Worm (Caenorhabditis elegans) whole organism, L2 larva: ENCODE data around the gene B0393.4.

Source experiments
- C34F6.9 ChIP-seq: fragments of 150-350 bp; optimal IDR thresholded peaks from 2 replicates; lab custom pipeline; 2014; ENCODE audit warnings: missing biosample characterization, missing genetic modification characterization
- F13H6.1 ChIP-seq: sonication (generic microtip); optimal IDR thresholded peaks from 2 replicates; lab custom pipeline; 2016; ENCODE audit warnings: missing genetic modification characterization, missing compliant biosample characterization
- R02D3.7 ChIP-seq: fragments of 150-350 bp; optimal IDR thresholded peaks from 2 replicates; lab custom pipeline; 2014; ENCODE audit warnings: missing biosample characterization, missing genetic modification characterization
- Y55F3AM.14 ChIP-seq: fragments of 200-800 bp; sonication (Bioruptor generic); optimal IDR thresholded peaks from 2 replicates; lab custom pipeline; 2018; ENCODE audit warnings: mild to moderate bottlenecking, missing genetic modification characterization, missing compliant biosample characterization
- ZK546.5 ChIP-seq: sonication (generic microtip); optimal IDR thresholded peaks from 2 replicates; lab custom pipeline; 2017; ENCODE audit warnings: missing biosample characterization, missing genetic modification characterization
- aly-2 ChIP-seq: fragments of 150-350 bp; optimal IDR thresholded peaks from 2 replicates; lab custom pipeline; 2014; ENCODE audit warnings: missing biosample characterization, missing genetic modification characterization
- ama-1 ChIP-seq: fragments of 150-350 bp; optimal IDR thresholded peaks from 2 replicates; lab custom pipeline; 2018; ENCODE audit warnings: inconsistent platforms
- blmp-1 ChIP-seq: sonication (generic microtip); optimal IDR thresholded peaks from 2 replicates; lab custom pipeline; 2017; ENCODE audit warnings: missing genetic modification characterization, mild to moderate bottlenecking, missing compliant biosample characterization, antibody characterized with exemption, moderate library complexity; ENCODE audit not compliant: insufficient read depth
- ceh-16 ChIP-seq: fragments of 150-350 bp; optimal IDR thresholded peaks from 2 replicates; lab custom pipeline; 2014; ENCODE audit warnings: missing biosample characterization, missing genetic modification characterization
- ceh-82 ChIP-seq: fragments of 150-350 bp; optimal IDR thresholded peaks from 2 replicates; lab custom pipeline; 2014; ENCODE audit warnings: missing biosample characterization, missing genetic modification characterization
- crh-2 ChIP-seq: sonication (generic microtip); optimal IDR thresholded peaks from 2 replicates; lab custom pipeline; 2017; ENCODE audit warnings: missing biosample characterization, missing genetic modification characterization
- dmd-4 ChIP-seq: sonication (generic microtip); optimal IDR thresholded peaks from 2 replicates; lab custom pipeline; 2017; ENCODE audit warnings: missing biosample characterization, missing genetic modification characterization
- elt-1 ChIP-seq: fragments of 150-350 bp; optimal IDR thresholded peaks from 2 replicates; lab custom pipeline; 2014; ENCODE audit warnings: missing biosample characterization, missing genetic modification characterization
- lin-11 ChIP-seq: fragments of 150-350 bp; sonication (generic microtip); optimal IDR thresholded peaks from 2 replicates; lab custom pipeline; 2014; ENCODE audit warnings: missing biosample characterization, missing genetic modification characterization, inconsistent platforms, mixed read lengths
- lin-13 ChIP-seq: fragments of 150-350 bp; optimal IDR thresholded peaks from 2 replicates; lab custom pipeline; 2014; ENCODE audit warnings: missing biosample characterization, missing genetic modification reagents, missing genetic modification characterization
- lin-39 ChIP-seq: fragments of 150-350 bp; optimal IDR thresholded peaks from 2 replicates; lab custom pipeline; 2014; ENCODE audit warnings: missing biosample characterization, missing genetic modification reagents, missing genetic modification characterization
- lsy-2 ChIP-seq, 2 experiments: fragments of 150-350 bp in 1 of 2; sonication (generic microtip) in 1 of 2; optimal IDR thresholded peaks; 2 replicates each; lab custom pipeline; 2014 to 2017; ENCODE audit warnings: missing biosample characterization in 2 of 2, missing genetic modification characterization in 2 of 2
- mab-5 ChIP-seq: fragments of 150-350 bp; optimal IDR thresholded peaks from 2 replicates; lab custom pipeline; 2014; ENCODE audit warnings: missing biosample characterization, missing genetic modification characterization
- mdl-1 ChIP-seq, 2 experiments: fragments of 150-350 bp in 1 of 2; sonication (generic microtip) in 1 of 2; optimal IDR thresholded peaks; 2 replicates each; lab custom pipeline; 2017; ENCODE audit warnings: missing biosample characterization in 2 of 2, missing genetic modification characterization in 2 of 2
- nhr-10 ChIP-seq: sonication (generic microtip); optimal IDR thresholded peaks from 2 replicates; lab custom pipeline; 2017; ENCODE audit warnings: missing biosample characterization, missing genetic modification characterization
- nhr-11 ChIP-seq: fragments of 150-350 bp; optimal IDR thresholded peaks from 2 replicates; lab custom pipeline; 2014; ENCODE audit warnings: missing biosample characterization, missing genetic modification characterization
- nhr-12 ChIP-seq: fragments of 150-350 bp; optimal IDR thresholded peaks from 2 replicates; lab custom pipeline; 2014; ENCODE audit warnings: missing biosample characterization, missing genetic modification characterization
- nhr-129 ChIP-seq: fragments of 150-350 bp; optimal IDR thresholded peaks from 2 replicates; lab custom pipeline; 2014; ENCODE audit warnings: missing biosample characterization, missing genetic modification characterization
- nhr-23 ChIP-seq: fragments of 150-350 bp; optimal IDR thresholded peaks from 2 replicates; lab custom pipeline; 2014; ENCODE audit warnings: missing biosample characterization, missing genetic modification reagents, missing genetic modification characterization
- nhr-237 ChIP-seq: fragments of 150-350 bp; optimal IDR thresholded peaks from 2 replicates; lab custom pipeline; 2014; ENCODE audit warnings: missing biosample characterization, missing genetic modification characterization
- nhr-6 ChIP-seq: fragments of 150-350 bp; optimal IDR thresholded peaks from 2 replicates; lab custom pipeline; 2014; ENCODE audit warnings: missing biosample characterization, missing genetic modification characterization
- nhr-77 ChIP-seq: fragments of 150-350 bp; optimal IDR thresholded peaks from 2 replicates; lab custom pipeline; 2014; ENCODE audit warnings: missing biosample characterization, missing genetic modification characterization
- peb-1 ChIP-seq: fragments of 150-350 bp; optimal IDR thresholded peaks from 2 replicates; lab custom pipeline; 2014; ENCODE audit warnings: missing biosample characterization, missing genetic modification characterization
- sem-4 ChIP-seq: fragments of 150-350 bp; optimal IDR thresholded peaks from 2 replicates; lab custom pipeline; 2014; ENCODE audit warnings: missing biosample characterization, missing genetic modification reagents, missing genetic modification characterization
- skn-1 ChIP-seq: sonication (generic microtip); optimal IDR thresholded peaks from 2 replicates; lab custom pipeline; 2017; ENCODE audit warnings: missing biosample characterization, missing genetic modification characterization
- sma-3 ChIP-seq: sonication (generic microtip); optimal IDR thresholded peaks from 2 replicates; lab custom pipeline; 2016; ENCODE audit warnings: missing genetic modification reagents, missing genetic modification characterization, missing compliant biosample characterization
- sma-9 ChIP-seq, 2 experiments: fragments of 150-350 bp in 1 of 2; sonication (generic microtip) in 1 of 2; optimal IDR thresholded peaks; 2 replicates each; lab custom pipeline; 2014 to 2016; ENCODE audit warnings: missing genetic modification characterization in 2 of 2, mild to moderate bottlenecking in 1 of 2, missing biosample characterization in 1 of 2, missing compliant biosample characterization in 1 of 2, missing genetic modification reagents in 1 of 2, moderate library complexity in 1 of 2
- snpc-4 ChIP-seq: fragments of 150-350 bp; optimal IDR thresholded peaks from 2 replicates; lab custom pipeline; 2014; ENCODE audit warnings: missing biosample characterization, missing genetic modification characterization
- unc-39 ChIP-seq: fragments of 150-350 bp; optimal IDR thresholded peaks from 2 replicates; lab custom pipeline; 2014; ENCODE audit warnings: missing biosample characterization, missing genetic modification characterization
- unc-55 ChIP-seq: fragments of 150-350 bp; sonication (generic microtip); optimal IDR thresholded peaks from 3 replicates; lab custom pipeline; 2014; ENCODE audit warnings: missing biosample characterization, missing genetic modification reagents, missing genetic modification characterization
- zag-1 ChIP-seq: fragments of 150-350 bp; optimal IDR thresholded peaks from 2 replicates; lab custom pipeline; 2014; ENCODE audit warnings: missing biosample characterization, missing genetic modification characterization
- ztf-1 ChIP-seq: fragments of 200-800 bp; sonication (Bioruptor generic); conservative IDR thresholded peaks from 2 replicates; pipeline ENCODE4 v1.3.6; 2022; ENCODE audit warnings: missing genetic modification characterization, missing compliant biosample characterization
- ztf-11 ChIP-seq: sonication (generic microtip); optimal IDR thresholded peaks from 2 replicates; lab custom pipeline; 2017; ENCODE audit warnings: missing biosample characterization, missing genetic modification characterization

The B0393.4 gene

ce11 chrIII:4734056-4734455 is 29.4 kb downstream of the B0393.4 start, which contains the start of gene F17C8.9:
F17C8.9 (plus strand) TSS chrIII:4734356.
- TF ChIP-seq sma-9 (GFP tag; optimal IDR thresholded peaks at IDR 0.05; lab: Kevin White, UChicago) (no peak), sma-9 (tag; optimal IDR thresholded peaks at IDR 0.05; lab: Kevin White, UChicago) (no peak), lin-11 (no peak), zag-1 (tag; lab: Kevin White, UChicago) (no peak), Y55F3AM.14 (no peak), nhr-10 (tag; lab: Kevin White, UChicago) (no peak)

ce11 chrIII:4731295-4731988 is 32.0 kb downstream of the B0393.4 start, which contains the start of gene F17C8.3:
F17C8.3 (plus strand) TSS chrIII:4731938.
- peak; percentile 32 for TF ChIP-seq mab-5 (tag; lab: Kevin White, UChicago)
- no peak for TF ChIP-seq unc-39 (tag; lab: Kevin White, UChicago)
- no peak for TF ChIP-seq nhr-10 (tag; lab: Kevin White, UChicago)
- TF ChIP-seq F13H6.1 (tag; lab: Kevin White, UChicago), result peak; percentile 73
- TF ChIP-seq skn-1 (tag; lab: Kevin White, UChicago), result no peak
- no peak for TF ChIP-seq unc-55 (GFP tag; lab: Kevin White, UChicago)
- TF ChIP-seq nhr-6, result no peak
- no peak for TF ChIP-seq zag-1 (tag; lab: Kevin White, UChicago)
- no peak for TF ChIP-seq ZK546.5 (tag; lab: Kevin White, UChicago)
- no peak for TF ChIP-seq R02D3.7 (tag; lab: Kevin White, UChicago)
- TF ChIP-seq sma-3, result no peak
- no peak for TF ChIP-seq nhr-11 (tag; lab: Kevin White, UChicago)
- TF ChIP-seq lin-11, result no peak
- TF ChIP-seq ceh-16 (tag; lab: Kevin White, UChicago), result no peak
- TF ChIP-seq ztf-1 (GFP tag; lab: Robert Waterston, UW), result no peak
- TF ChIP-seq nhr-237, result no peak
- no peak for TF ChIP-seq mdl-1 (tag; optimal IDR thresholded peaks at IDR 0.05; lab: Kevin White, UChicago)
- peak; percentile 47 for TF ChIP-seq C34F6.9 (tag; lab: Kevin White, UChicago)
- TF ChIP-seq elt-1, result no peak
- no peak for TF ChIP-seq sem-4 (tag; lab: Kevin White, UChicago)
- peak in 1 of 2 experiments; percentile 56 for TF ChIP-seq lsy-2 (tag; optimal IDR thresholded peaks at IDR 0.05; lab: Kevin White, UChicago)
- TF ChIP-seq nhr-77 (tag; lab: Kevin White, UChicago), result no peak
- TF ChIP-seq peb-1 (tag; lab: Kevin White, UChicago), result no peak
- TF ChIP-seq lin-13 (GFP tag; lab: Kevin White, UChicago), result no peak
- no peak for TF ChIP-seq dmd-4 (tag; lab: Kevin White, UChicago)
- no peak for TF ChIP-seq ztf-11
- peak; percentile 56 for TF ChIP-seq sma-9 (GFP tag; optimal IDR thresholded peaks at IDR 0.05; lab: Kevin White, UChicago)
- no peak for TF ChIP-seq sma-9 (tag; optimal IDR thresholded peaks at IDR 0.05; lab: Kevin White, UChicago)
- no peak for TF ChIP-seq crh-2 (tag; lab: Kevin White, UChicago)
- TF ChIP-seq aly-2 (tag; lab: Kevin White, UChicago), result no peak
- peak; percentile 15 for TF ChIP-seq nhr-129
- TF ChIP-seq blmp-1, result no peak
- TF ChIP-seq ceh-82 (tag; lab: Kevin White, UChicago), result no peak
- TF ChIP-seq nhr-12 (tag; lab: Kevin White, UChicago), result no peak

ce11 chrIII:4723922-4724321 is 39.5 kb downstream of the B0393.4 start:
- TF ChIP-seq unc-55 (GFP tag; lab: Kevin White, UChicago) (peak; percentile 54), snpc-4 (no peak), dmd-4 (tag; lab: Kevin White, UChicago) (no peak), mab-5 (tag; lab: Kevin White, UChicago) (no peak), sem-4 (tag; lab: Kevin White, UChicago) (no peak), ama-1 (no peak), blmp-1 (no peak), nhr-10 (tag; lab: Kevin White, UChicago) (no peak), mdl-1 (tag; optimal IDR thresholded peaks at IDR 0.05; lab: Kevin White, UChicago) (no peak), C34F6.9 (tag; lab: Kevin White, UChicago) (peak; percentile 77), lsy-2 (tag; optimal IDR thresholded peaks at IDR 0.05; lab: Kevin White, UChicago) (peak in 1 of 2 experiments; percentile 35), lin-39 (tag; lab: Kevin White, UChicago) (no peak), R02D3.7 (tag; lab: Kevin White, UChicago) (no peak), nhr-23 (no peak), sma-9 (GFP tag; optimal IDR thresholded peaks at IDR 0.05; lab: Kevin White, UChicago) (peak; percentile 26), sma-9 (tag; optimal IDR thresholded peaks at IDR 0.05; lab: Kevin White, UChicago) (no peak), F13H6.1 (tag; lab: Kevin White, UChicago) (peak; percentile 29)
